Worm (Caenorhabditis elegans) whole organism, late embryonic: Measurements from ENCODE around the gene alkb-8.
A peak's percentile ranks its signal among the peaks of the same experiment; 100 is the strongest.

Source experiments
- F13H6.1 ChIP-seq: sonication (generic microtip); optimal IDR thresholded peaks from 2 replicates; lab custom pipeline; 2016; ENCODE audit warnings: missing genetic modification characterization, missing compliant biosample characterization
- T23F11.4 ChIP-seq: fragments of 200-800 bp; sonication (Bioruptor generic); optimal IDR thresholded peaks from 2 replicates; lab custom pipeline; 2018; ENCODE audit warnings: mild to moderate bottlenecking, missing genetic modification characterization, missing compliant biosample characterization
- ahr-1 ChIP-seq: sonication (generic microtip); optimal IDR thresholded peaks from 2 replicates; lab custom pipeline; 2016; ENCODE audit warnings: missing genetic modification characterization, missing compliant biosample characterization
- ceh-18 ChIP-seq: sonication (generic microtip); optimal IDR thresholded peaks from 2 replicates; lab custom pipeline; 2016; ENCODE audit warnings: missing genetic modification characterization, missing compliant biosample characterization
- ceh-19 ChIP-seq: fragments of 200-800 bp; sonication (Bioruptor generic); optimal IDR thresholded peaks from 2 replicates; lab custom pipeline; 2018; ENCODE audit warnings: mild to moderate bottlenecking, missing genetic modification characterization, missing compliant biosample characterization
- ceh-22 ChIP-seq: sonication (generic microtip); optimal IDR thresholded peaks from 2 replicates; lab custom pipeline; 2017; ENCODE audit warnings: missing biosample characterization, missing genetic modification characterization
- ceh-24 ChIP-seq: sonication (generic microtip); optimal IDR thresholded peaks from 2 replicates; lab custom pipeline; 2016; ENCODE audit warnings: mild to moderate bottlenecking, missing genetic modification characterization, missing compliant biosample characterization
- ceh-34 ChIP-seq: sonication (generic microtip); optimal IDR thresholded peaks from 2 replicates; lab custom pipeline; 2016; ENCODE audit warnings: mild to moderate bottlenecking, missing genetic modification characterization, missing compliant biosample characterization
- ceh-6 ChIP-seq: fragments of 200-800 bp; sonication (Bioruptor generic); optimal IDR thresholded peaks from 2 replicates; lab custom pipeline; 2018; ENCODE audit warnings: mild to moderate bottlenecking, missing genetic modification characterization, missing compliant biosample characterization
- ceh-9 ChIP-seq: sonication (generic microtip); optimal IDR thresholded peaks from 2 replicates; lab custom pipeline; 2016; ENCODE audit warnings: mild to moderate bottlenecking, missing genetic modification characterization, inconsistent platforms, missing compliant biosample characterization
- dve-1 ChIP-seq: sonication (generic microtip); optimal IDR thresholded peaks from 2 replicates; lab custom pipeline; 2017; ENCODE audit warnings: antibody characterized with exemption, mild to moderate bottlenecking, missing genetic modification characterization, missing compliant biosample characterization
- elt-4 ChIP-seq: sonication (generic microtip); optimal IDR thresholded peaks from 2 replicates; lab custom pipeline; 2016; ENCODE audit warnings: missing genetic modification characterization, missing compliant biosample characterization
- ets-4 ChIP-seq: sonication (generic microtip); optimal IDR thresholded peaks from 2 replicates; lab custom pipeline; 2016; ENCODE audit warnings: missing genetic modification characterization, missing compliant biosample characterization
- eyg-1 ChIP-seq: sonication (generic microtip); optimal IDR thresholded peaks from 2 replicates; lab custom pipeline; 2016; ENCODE audit warnings: missing genotype, missing genetic modification characterization, missing compliant biosample characterization
- fax-1 ChIP-seq: sonication (generic microtip); optimal IDR thresholded peaks from 2 replicates; lab custom pipeline; 2016; ENCODE audit warnings: missing genotype, missing genetic modification characterization, missing compliant biosample characterization
- hlh-13 ChIP-seq: fragments of 200-800 bp; sonication (Bioruptor generic); optimal IDR thresholded peaks from 2 replicates; lab custom pipeline; 2018; ENCODE audit warnings: mild to moderate bottlenecking, missing genetic modification characterization, missing compliant biosample characterization
- hlh-30 ChIP-seq: sonication (generic microtip); optimal IDR thresholded peaks from 2 replicates; lab custom pipeline; 2017; ENCODE audit warnings: antibody characterized with exemption, missing genetic modification characterization, missing compliant biosample characterization; ENCODE audit not compliant: insufficient read depth
- hlh-6 ChIP-seq: sonication (generic microtip); optimal IDR thresholded peaks from 2 replicates; lab custom pipeline; 2016; ENCODE audit warnings: missing genotype, missing genetic modification characterization, missing compliant biosample characterization
- lim-6 ChIP-seq: sonication (generic microtip); optimal IDR thresholded peaks from 2 replicates; lab custom pipeline; 2016; ENCODE audit warnings: missing genetic modification characterization, missing compliant biosample characterization
- lin-11 ChIP-seq: fragments of 200-800 bp; sonication (Bioruptor generic); optimal IDR thresholded peaks from 2 replicates; lab custom pipeline; 2018; ENCODE audit warnings: mild to moderate bottlenecking, missing genetic modification characterization, missing compliant biosample characterization
- madf-2 ChIP-seq: sonication (generic microtip); optimal IDR thresholded peaks from 2 replicates; lab custom pipeline; 2017; ENCODE audit warnings: missing genetic modification characterization, missing compliant biosample characterization
- mec-3 ChIP-seq: sonication (generic microtip); optimal IDR thresholded peaks from 2 replicates; lab custom pipeline; 2016; ENCODE audit warnings: borderline replicate concordance, missing genetic modification characterization, missing compliant biosample characterization
- nfya-1 ChIP-seq: sonication (generic microtip); optimal IDR thresholded peaks from 2 replicates; lab custom pipeline; 2017; ENCODE audit warnings: missing genetic modification characterization, mild to moderate bottlenecking, missing compliant biosample characterization, antibody characterized with exemption, moderate library complexity
- nhr-11 ChIP-seq: fragments of 150-350 bp; optimal IDR thresholded peaks from 2 replicates; lab custom pipeline; 2014; ENCODE audit warnings: missing biosample characterization, missing genetic modification characterization
- nhr-232 ChIP-seq: sonication (generic microtip); optimal IDR thresholded peaks from 2 replicates; lab custom pipeline; 2016; ENCODE audit warnings: missing genetic modification characterization, missing compliant biosample characterization
- odd-2 ChIP-seq: sonication (generic microtip); optimal IDR thresholded peaks from 2 replicates; lab custom pipeline; 2017; ENCODE audit warnings: antibody characterized with exemption, mild to moderate bottlenecking, missing genetic modification characterization, missing compliant biosample characterization
- pat-9 ChIP-seq: fragments of 200-800 bp; sonication (Bioruptor generic); optimal IDR thresholded peaks from 2 replicates; lab custom pipeline; 2018; ENCODE audit warnings: mild to moderate bottlenecking, missing genetic modification characterization, moderate library complexity, missing compliant biosample characterization
- pax-1 ChIP-seq: fragments of 150-350 bp; optimal IDR thresholded peaks from 2 replicates; lab custom pipeline; 2014; ENCODE audit warnings: missing biosample characterization, missing genetic modification characterization
- pros-1 ChIP-seq: fragments of 150-350 bp; optimal IDR thresholded peaks from 2 replicates; lab custom pipeline; 2014; ENCODE audit warnings: missing biosample characterization, missing genetic modification reagents, missing genetic modification characterization
- ref-2 ChIP-seq: sonication (generic microtip); optimal IDR thresholded peaks from 2 replicates; lab custom pipeline; 2016; ENCODE audit warnings: missing genetic modification characterization, missing compliant biosample characterization
- rnt-1 ChIP-seq: sonication (generic microtip); optimal IDR thresholded peaks from 2 replicates; lab custom pipeline; 2016; ENCODE audit warnings: missing genetic modification characterization, missing compliant biosample characterization
- sox-4 ChIP-seq: sonication (generic microtip); optimal IDR thresholded peaks from 2 replicates; lab custom pipeline; 2017; ENCODE audit warnings: mild to moderate bottlenecking, missing genetic modification characterization, inconsistent platforms, missing compliant biosample characterization
- tbx-2 ChIP-seq: sonication (generic microtip); optimal IDR thresholded peaks from 2 replicates; lab custom pipeline; 2016; ENCODE audit warnings: missing genetic modification characterization, missing compliant biosample characterization
- unc-42 ChIP-seq: sonication (generic microtip); optimal IDR thresholded peaks from 2 replicates; lab custom pipeline; 2016; ENCODE audit warnings: missing genotype, missing genetic modification characterization, missing compliant biosample characterization
- unc-55 ChIP-seq: sonication (generic microtip); optimal IDR thresholded peaks from 2 replicates; lab custom pipeline; 2017; ENCODE audit warnings: missing biosample characterization, missing genetic modification reagents, missing genetic modification characterization
- unc-86 ChIP-seq: sonication (generic microtip); optimal IDR thresholded peaks from 2 replicates; lab custom pipeline; 2016; ENCODE audit warnings: missing genetic modification characterization, missing compliant biosample characterization
- zip-5 ChIP-seq: sonication (generic microtip); optimal IDR thresholded peaks from 2 replicates; lab custom pipeline; 2016; ENCODE audit warnings: missing genetic modification characterization, missing compliant biosample characterization

The alkb-8 gene

ce11 chrIII:3664224-3664623, 44.9 kb upstream of the alkb-8 start, which contains the start of gene C46F11.4 (continued):
- TF ChIP-seq unc-42 (peak; percentile 34), T23F11.4 (GFP tag; lab: Kevin White, UChicago) (peak; percentile 72), tbx-2 (tag; lab: Kevin White, UChicago) (peak; percentile 92), ceh-24 (tag; lab: Kevin White, UChicago) (peak; percentile 70), hlh-13 (GFP tag; lab: Kevin White, UChicago) (peak; percentile 66), ets-4 (peak; percentile 23), ceh-6 (GFP tag; lab: Kevin White, UChicago) (peak; percentile 84), dve-1 (tag; lab: Kevin White, UChicago) (no peak), ref-2 (tag; lab: Kevin White, UChicago) (peak; percentile 61), lin-11 (tag; lab: Kevin White, UChicago) (peak; percentile 82), ahr-1 (tag; lab: Kevin White, UChicago) (peak; percentile 78), ceh-22 (tag; lab: Kevin White, UChicago) (peak; percentile 65), ceh-18 (tag; lab: Kevin White, UChicago) (peak; percentile 11), pax-1 (tag; lab: Kevin White, UChicago) (no peak), hlh-30 (no peak), rnt-1 (tag; lab: Kevin White, UChicago) (peak; percentile 79), F13H6.1 (tag; lab: Kevin White, UChicago) (peak; percentile 76), sox-4 (tag; lab: Kevin White, UChicago) (peak; percentile 87), unc-55 (GFP tag; lab: Kevin White, UChicago) (no peak), eyg-1 (tag; lab: Kevin White, UChicago) (peak; percentile 56), ceh-9 (tag; lab: Kevin White, UChicago) (no peak), ceh-34 (tag; lab: Kevin White, UChicago) (peak; percentile 80), odd-2 (peak; percentile 87)

ce11 chrIII:3670336-3670735, 38.8 kb upstream of the alkb-8 start, which contains the start of gene C46F11.6:
Gene C46F11.6 (minus strand): TSS chrIII:3670436.
- TF ChIP-seq ceh-6 (GFP tag; lab: Kevin White, UChicago): no peak
- no peak for TF ChIP-seq zip-5 (tag; lab: Kevin White, UChicago)
- TF ChIP-seq pros-1 (tag; lab: Kevin White, UChicago): no peak
- TF ChIP-seq rnt-1 (tag; lab: Kevin White, UChicago): no peak
- no peak for TF ChIP-seq fax-1 (tag; lab: Kevin White, UChicago)
- TF ChIP-seq ceh-19 (GFP tag; lab: Kevin White, UChicago): no peak
- TF ChIP-seq nfya-1 (tag; lab: Kevin White, UChicago): no peak
- TF ChIP-seq lim-6 (tag; lab: Kevin White, UChicago): no peak
- TF ChIP-seq ceh-34 (tag; lab: Kevin White, UChicago): no peak
- TF ChIP-seq elt-4 (tag; lab: Kevin White, UChicago): no peak
- no peak for TF ChIP-seq pat-9 (tag; lab: Kevin White, UChicago)
- no peak for TF ChIP-seq nhr-232 (tag; lab: Kevin White, UChicago)
- no peak for TF ChIP-seq mec-3 (tag; lab: Kevin White, UChicago)
- no peak for TF ChIP-seq unc-55 (GFP tag; lab: Kevin White, UChicago)
- no peak for TF ChIP-seq unc-86 (tag; lab: Kevin White, UChicago)
- no peak for TF ChIP-seq hlh-6 (tag; lab: Kevin White, UChicago)
- TF ChIP-seq, all 69 proteins: peak for 0

ce11 chrIII:3670984-3671383, 38.1 kb upstream of the alkb-8 start:
- no peak for TF ChIP-seq ceh-22 (tag; lab: Kevin White, UChicago)
- peak; percentile 15 for TF ChIP-seq pax-1 (tag; lab: Kevin White, UChicago)
- TF ChIP-seq ahr-1 (tag; lab: Kevin White, UChicago): no peak
- TF ChIP-seq rnt-1 (tag; lab: Kevin White, UChicago): no peak
- TF ChIP-seq madf-2 (tag; lab: Kevin White, UChicago): no peak
- no peak for TF ChIP-seq nhr-11 (tag; lab: Kevin White, UChicago)
